Fruit fly (Drosophila melanogaster): ENCODE data around the gene CrebA.

The CrebA gene

dm6 chr3L:15566484-15566955 lies 31.3 kb downstream of the CrebA start (continued):
- TF ChIP-seq yki (optimal IDR thresholded peaks at IDR 0.05) (no peak), unpg (GFP tag; optimal IDR thresholded peaks at IDR 0.05) (peak; percentile 64), vfl (GFP tag; optimal IDR thresholded peaks at IDR 0.05) (no peak), sima (GFP tag; optimal IDR thresholded peaks at IDR 0.05) (no peak), CG9876 (GFP tag; optimal IDR thresholded peaks at IDR 0.05) (no peak), CG2202 (tag; optimal IDR thresholded peaks at IDR 0.05) (peak; percentile 45), crp (GFP tag; optimal IDR thresholded peaks at IDR 0.05) (peak in 1 of 2 experiments; percentile 58), Blimp-1 (GFP tag; optimal IDR thresholded peaks at IDR 0.05) (no peak), zf30C (GFP tag; optimal IDR thresholded peaks at IDR 0.05) (no peak), sob (GFP tag; IDR thresholded peaks at IDR 0.05) (peak; percentile 64; the same call in 1 of the 2 replicates), CG10462 (GFP tag; optimal IDR thresholded peaks at IDR 0.05) (no peak), BEAF-32 (GFP tag; optimal IDR thresholded peaks at IDR 0.05) (no peak), sens-2 (GFP tag; IDR thresholded peaks at IDR 0.05) (no peak), ac (GFP tag; optimal IDR thresholded peaks at IDR 0.05) (peak; percentile 55), CG3838 (GFP tag; optimal IDR thresholded peaks at IDR 0.05) (peak; percentile 47), abd-A (tag; optimal IDR thresholded peaks at IDR 0.05) (no peak), CG9609 (GFP tag; optimal IDR thresholded peaks at IDR 0.05) (no peak), trem (tag; optimal IDR thresholded peaks at IDR 0.05) (no peak), kay (GFP tag; optimal IDR thresholded peaks at IDR 0.05) (no peak), Dad (GFP tag; optimal IDR thresholded peaks at IDR 0.05) (peak; percentile 22), dysf (GFP tag; IDR thresholded peaks at IDR 0.05) (peak; percentile 47; the same call in 2 of the 3 replicates), Fer2 (tag; optimal IDR thresholded peaks at IDR 0.05) (peak; percentile 59), gt (GFP tag; IDR thresholded peaks at IDR 0.05) (no peak), CG17186 (GFP tag; optimal IDR thresholded peaks at IDR 0.05) (no peak), Hr3 (GFP tag; optimal IDR thresholded peaks at IDR 0.05) (no peak), bcd (GFP tag; optimal IDR thresholded peaks at IDR 0.05) (peak; percentile 48), CG10267 (tag; optimal IDR thresholded peaks at IDR 0.05) (no peak), bigmax (GFP tag; optimal IDR thresholded peaks at IDR 0.05) (no peak), CG1233 (GFP tag; optimal IDR thresholded peaks at IDR 0.05) (peak; percentile 80), CG15514 (GFP tag; optimal IDR thresholded peaks at IDR 0.05) (peak; percentile 56), Pdp1 (GFP tag; optimal IDR thresholded peaks at IDR 0.05) (peak in 1 of 2 experiments; percentile 8), CG9817 (tag; optimal IDR thresholded peaks at IDR 0.05) (peak; percentile 36), CG18599 (GFP tag; optimal IDR thresholded peaks at IDR 0.05) (peak; percentile 75), Sry-δ (GFP tag; optimal IDR thresholded peaks at IDR 0.05) (no peak), mld (GFP tag; IDR thresholded peaks at IDR 0.05; ENCODE audit: partially characterized antibody) (peak; percentile 43; the same call in 1 of the 3 replicates), tap (tag; optimal IDR thresholded peaks at IDR 0.05) (no peak), CG13287 (GFP tag; IDR thresholded peaks at IDR 0.05; ENCODE audit: partially characterized antibody) (no peak), tin (GFP tag; optimal IDR thresholded peaks at IDR 0.05) (no peak), wor (GFP tag; IDR thresholded peaks at IDR 0.05) (no peak), Myb (GFP tag; optimal IDR thresholded peaks at IDR 0.05) (no peak), CG7271 (tag; optimal IDR thresholded peaks at IDR 0.05) (peak; percentile 49), dm (GFP tag; optimal IDR thresholded peaks at IDR 0.05) (no peak), CG34422 (GFP tag; IDR thresholded peaks at IDR 0.05) (peak; percentile 59; the same call in 1 of the 3 replicates), C15 (GFP tag; IDR thresholded peaks at IDR 0.05) (no peak), CoRest (tag; optimal IDR thresholded peaks at IDR 0.05) (no peak), CG42726 (GFP tag; IDR thresholded peaks at IDR 0.05; ENCODE audit: partially characterized antibody) (no peak), sd (tag; optimal IDR thresholded peaks at IDR 0.05) (peak; percentile 79), cato (GFP tag; optimal IDR thresholded peaks at IDR 0.05; ENCODE audit: borderline replicate concordance) (no peak), CG43689 (GFP tag; IDR thresholded peaks at IDR 0.05) (no peak; the same call in 1 of the 2 replicates)

Measured in whole organism, embryonic.